Fruit fly (Drosophila melanogaster) whole organism, prepupa: ENCODE results near the gene obst-B.
A peak's percentile ranks its signal among the peaks of the same experiment; 100 is the strongest.

ENCODE experiments used
- CG10631 ChIP-seq: fragments of 200-800 bp; sonication (Bioruptor generic); optimal IDR thresholded peaks from 2 replicates; lab custom pipeline; 2016; ENCODE audit warnings: missing biosample characterization, missing genetic modification characterization
- CG10669 ChIP-seq: fragments of 200-800 bp; sonication (Bioruptor generic); optimal IDR thresholded peaks from 3 replicates; lab custom pipeline; 2018; ENCODE audit warnings: missing biosample characterization, mild to moderate bottlenecking, missing genetic modification characterization, moderate library complexity
- CG11294 ChIP-seq: fragments of 200-800 bp; sonication (Bioruptor generic); IDR thresholded peaks from 2 replicates; pipeline ENCODE4 v1.3.6; 2022; ENCODE audit warnings: missing biosample characterization, missing genetic modification characterization
- CG11762 ChIP-seq: fragments of 200-800 bp; sonication (Bioruptor generic); optimal IDR thresholded peaks from 3 replicates; lab custom pipeline; 2016; ENCODE audit warnings: missing biosample characterization, missing genetic modification characterization; ENCODE audit not compliant: insufficient read depth
- CG11902 ChIP-seq: fragments of 200-800 bp; sonication (Bioruptor generic); optimal IDR thresholded peaks from 3 replicates; lab custom pipeline; 2016; ENCODE audit warnings: missing biosample characterization, missing genetic modification characterization
- CG15336 ChIP-seq: fragments of 200-800 bp; sonication (Bioruptor generic); IDR thresholded peaks from 2 replicates; pipeline ENCODE4 v1.3.6; 2022; ENCODE audit warnings: missing biosample characterization, missing genetic modification characterization
- CG1621 ChIP-seq: fragments of 200-800 bp; sonication (Bioruptor generic); optimal IDR thresholded peaks from 3 replicates; lab custom pipeline; 2018; ENCODE audit warnings: missing biosample characterization, mild to moderate bottlenecking, missing genetic modification characterization
- CG3032 ChIP-seq: fragments of 200-800 bp; optimal IDR thresholded peaks from 2 replicates; lab custom pipeline; 2019; ENCODE audit warnings: missing biosample characterization, mild to moderate bottlenecking, missing genetic modification characterization, moderate library complexity
- CG31627 ChIP-seq: fragments of 200-800 bp; sonication (Bioruptor generic); optimal IDR thresholded peaks from 3 replicates; lab custom pipeline; 2016; ENCODE audit warnings: missing biosample characterization, missing genetic modification characterization
- CG32006 ChIP-seq: fragments of 200-800 bp; sonication (Bioruptor generic); optimal IDR thresholded peaks from 3 replicates; lab custom pipeline; 2017; ENCODE audit warnings: missing biosample characterization, mild to moderate bottlenecking, missing genetic modification characterization
- CG34406 ChIP-seq: fragments of 200-800 bp; sonication (Bioruptor generic); optimal IDR thresholded peaks from 3 replicates; lab custom pipeline; 2016; ENCODE audit warnings: missing biosample characterization, missing genetic modification characterization
- CG3919 ChIP-seq: fragments of 200-800 bp; sonication (Bioruptor generic); optimal IDR thresholded peaks from 3 replicates; lab custom pipeline; 2016; ENCODE audit warnings: missing biosample characterization, missing genetic modification characterization
- CG4318 ChIP-seq: fragments of 200-800 bp; sonication (Bioruptor generic); optimal IDR thresholded peaks from 3 replicates; lab custom pipeline; 2017; ENCODE audit warnings: missing biosample characterization, mild to moderate bottlenecking, missing genetic modification characterization
- CG6163 ChIP-seq: fragments of 200-800 bp; sonication (Bioruptor generic); IDR thresholded peaks from 3 replicates; pipeline ENCODE4 v1.3.6; 2022; ENCODE audit warnings: missing biosample characterization, missing genetic modification characterization
- CG6276 ChIP-seq: fragments of 200-800 bp; sonication (Bioruptor generic); optimal IDR thresholded peaks from 2 replicates; lab custom pipeline; 2017; ENCODE audit warnings: missing biosample characterization, mild to moderate bottlenecking, missing genetic modification characterization
- CG6792 ChIP-seq: fragments of 200-800 bp; sonication (Bioruptor generic); optimal IDR thresholded peaks from 3 replicates; lab custom pipeline; 2016; ENCODE audit warnings: missing biosample characterization, missing genetic modification characterization
- CG6808 ChIP-seq: fragments of 200-800 bp; sonication (Bioruptor generic); optimal IDR thresholded peaks from 3 replicates; lab custom pipeline; 2017; ENCODE audit warnings: missing biosample characterization, missing genetic modification characterization, mild to moderate bottlenecking, moderate library complexity, missing genetic modification reagents
- CG6854 ChIP-seq: fragments of 200-800 bp; sonication (Bioruptor generic); optimal IDR thresholded peaks from 2 replicates; lab custom pipeline; 2017; ENCODE audit warnings: missing biosample characterization, mild to moderate bottlenecking, missing genetic modification characterization
- CG7368 ChIP-seq: fragments of 200-800 bp; sonication (Bioruptor generic); optimal IDR thresholded peaks from 3 replicates; lab custom pipeline; 2016; ENCODE audit warnings: missing biosample characterization, missing genetic modification characterization
- CG8319 ChIP-seq: fragments of 200-800 bp; sonication (Bioruptor generic); optimal IDR thresholded peaks from 3 replicates; lab custom pipeline; 2016; ENCODE audit warnings: missing biosample characterization, missing genetic modification characterization
- CG8632 ChIP-seq: fragments of 200-800 bp; sonication (Bioruptor generic); optimal IDR thresholded peaks from 3 replicates; lab custom pipeline; 2016; ENCODE audit warnings: missing biosample characterization, missing genetic modification characterization
- CG9139 ChIP-seq: fragments of 200-800 bp; sonication (Bioruptor generic); optimal IDR thresholded peaks from 3 replicates; lab custom pipeline; 2017; ENCODE audit warnings: missing biosample characterization, mild to moderate bottlenecking, missing genetic modification characterization
- Eip78C ChIP-seq: fragments of 200-800 bp; sonication (Bioruptor generic); peaks from one replicate; lab custom pipeline; 2016; ENCODE audit warnings: missing biosample characterization, missing genetic modification characterization
- Ets21C ChIP-seq: fragments of 200-800 bp; sonication (Bioruptor generic); optimal IDR thresholded peaks from 3 replicates; lab custom pipeline; 2016; ENCODE audit warnings: missing biosample characterization, missing genetic modification characterization
- Ets96B ChIP-seq: fragments of 200-800 bp; optimal IDR thresholded peaks from 2 replicates; lab custom pipeline; 2019; ENCODE audit warnings: missing biosample characterization, mild to moderate bottlenecking, missing genetic modification characterization, moderate library complexity
- Gug ChIP-seq: fragments of 200-800 bp; sonication (Bioruptor generic); IDR thresholded peaks from 2 replicates; pipeline ENCODE4 v1.3.6; 2022; ENCODE audit warnings: missing biosample characterization, missing genetic modification characterization
- Hr38 ChIP-seq: sonication (Bioruptor generic); optimal IDR thresholded peaks from 2 replicates; lab custom pipeline; 2016; ENCODE audit warnings: missing biosample characterization, missing genetic modification characterization
- Hr39 ChIP-seq: fragments of 200-800 bp; sonication (Bioruptor generic); optimal IDR thresholded peaks from 2 replicates; lab custom pipeline; 2016; ENCODE audit warnings: missing biosample characterization, missing genetic modification characterization
- Hr4 ChIP-seq: fragments of 200-800 bp; sonication (Bioruptor generic); optimal IDR thresholded peaks from 3 replicates; lab custom pipeline; 2016; ENCODE audit warnings: missing biosample characterization, missing genetic modification characterization
- Met ChIP-seq: fragments of 200-800 bp; sonication (Bioruptor generic); optimal IDR thresholded peaks from 3 replicates; lab custom pipeline; 2016; ENCODE audit warnings: missing biosample characterization, missing genetic modification characterization
- OdsH ChIP-seq: fragments of 200-800 bp; sonication (Bioruptor generic); optimal IDR thresholded peaks from 3 replicates; lab custom pipeline; 2016; ENCODE audit warnings: missing biosample characterization, missing genetic modification characterization
- Smox ChIP-seq: fragments of 200-800 bp; sonication (Bioruptor generic); optimal IDR thresholded peaks from 3 replicates; lab custom pipeline; 2016; ENCODE audit warnings: missing biosample characterization, missing genetic modification characterization
- Sox102F ChIP-seq: fragments of 200-800 bp; sonication (Bioruptor generic); optimal IDR thresholded peaks from 2 replicates; lab custom pipeline; 2016; ENCODE audit warnings: missing biosample characterization, mild to moderate bottlenecking, missing genetic modification characterization
- Sox14 ChIP-seq: fragments of 200-800 bp; sonication (Bioruptor generic); optimal IDR thresholded peaks from 3 replicates; lab custom pipeline; 2016; ENCODE audit warnings: missing biosample characterization, missing genetic modification characterization
- Sox15 ChIP-seq: fragments of 200-800 bp; sonication (Bioruptor generic); optimal IDR thresholded peaks from 3 replicates; lab custom pipeline; 2016; ENCODE audit warnings: missing biosample characterization, missing genetic modification characterization
- achi ChIP-seq: fragments of 200-800 bp; sonication (Bioruptor generic); optimal IDR thresholded peaks from 3 replicates; lab custom pipeline; 2016; ENCODE audit warnings: missing biosample characterization, missing genetic modification characterization
- cyc ChIP-seq: fragments of 200-800 bp; sonication (Bioruptor generic); optimal IDR thresholded peaks from 3 replicates; lab custom pipeline; 2016; ENCODE audit warnings: missing biosample characterization, missing genetic modification characterization
- dac ChIP-seq: fragments of 200-800 bp; sonication (Bioruptor generic); optimal IDR thresholded peaks from 2 replicates; lab custom pipeline; 2017; ENCODE audit warnings: missing biosample characterization, mild to moderate bottlenecking, missing genetic modification characterization
- dsx ChIP-seq: fragments of 200-800 bp; optimal IDR thresholded peaks from 3 replicates; lab custom pipeline; 2019; ENCODE audit warnings: missing biosample characterization, mild to moderate bottlenecking, missing genetic modification characterization, moderate library complexity; ENCODE audit not compliant: poor library complexity, severe bottlenecking
- eg ChIP-seq: fragments of 200-800 bp; sonication (Bioruptor generic); IDR thresholded peaks from 3 replicates; pipeline ENCODE4 v1.3.6; 2022; ENCODE audit warnings: missing biosample characterization, missing genetic modification characterization
- esn ChIP-seq: fragments of 200-800 bp; sonication (Bioruptor generic); optimal IDR thresholded peaks from 2 replicates; lab custom pipeline; 2016; ENCODE audit warnings: missing biosample characterization, mild to moderate bottlenecking, missing genetic modification characterization, moderate library complexity
- fd59A ChIP-seq: fragments of 200-800 bp; sonication (Bioruptor generic); optimal IDR thresholded peaks from 2 replicates; lab custom pipeline; 2017; ENCODE audit warnings: missing biosample characterization, mild to moderate bottlenecking, missing genetic modification characterization, missing genetic modification reagents
- fd85E ChIP-seq: fragments of 200-800 bp; sonication (Bioruptor generic); optimal IDR thresholded peaks from 3 replicates; lab custom pipeline; 2016; ENCODE audit warnings: missing biosample characterization, missing genetic modification characterization
- fkh ChIP-seq: fragments of 200-800 bp; sonication (Bioruptor generic); optimal IDR thresholded peaks from 3 replicates; lab custom pipeline; 2017; ENCODE audit warnings: missing biosample characterization, mild to moderate bottlenecking, missing genetic modification characterization, moderate library complexity
- lz ChIP-seq: fragments of 200-800 bp; sonication (Bioruptor generic); optimal IDR thresholded peaks from 3 replicates; lab custom pipeline; 2016; ENCODE audit warnings: missing biosample characterization, missing genetic modification characterization
- net ChIP-seq: fragments of 200-800 bp; sonication (Bioruptor generic); optimal IDR thresholded peaks from 3 replicates; lab custom pipeline; 2016; ENCODE audit warnings: missing biosample characterization, missing genetic modification characterization
- pdm3 ChIP-seq: fragments of 200-800 bp; sonication (Bioruptor generic); optimal IDR thresholded peaks from 3 replicates; lab custom pipeline; 2016; ENCODE audit warnings: missing biosample characterization, missing genetic modification characterization
- salr ChIP-seq, 2 experiments: fragments of 200-800 bp; sonication (Bioruptor generic); optimal IDR thresholded peaks; 3 replicates each; lab custom pipeline; 2016 to 2018; ENCODE audit warnings: missing biosample characterization in 2 of 2, missing genetic modification characterization in 2 of 2, mild to moderate bottlenecking in 1 of 2
- svp ChIP-seq: fragments of 200-800 bp; sonication (Bioruptor generic); peaks from one replicate; lab custom pipeline; 2016; ENCODE audit warnings: missing biosample characterization, missing genetic modification characterization
- topi ChIP-seq: fragments of 200-800 bp; sonication (Bioruptor generic); optimal IDR thresholded peaks from 3 replicates; lab custom pipeline; 2016; ENCODE audit warnings: missing biosample characterization, missing genetic modification characterization
- vri ChIP-seq: fragments of 200-800 bp; sonication (Bioruptor generic); optimal IDR thresholded peaks from 3 replicates; lab custom pipeline; 2016; ENCODE audit warnings: missing biosample characterization, mild to moderate bottlenecking, missing genetic modification characterization

The obst-B gene

dm6 chr2L:10033410-10033809, 920 bp downstream of the obst-B start:
- no peak for TF ChIP-seq CG31627 (GFP tag; lab: Kevin White, UChicago)
- no peak for TF ChIP-seq Gug
- TF ChIP-seq CG11902, result no peak
- no peak for TF ChIP-seq dac (GFP tag; lab: Kevin White, UChicago)
- peak; percentile 46; the same call in 2 of the 3 replicates for TF ChIP-seq eg (GFP tag; lab: Robert Waterston, UW)
- TF ChIP-seq fkh (GFP tag; lab: Kevin White, UChicago), result no peak
- no peak for TF ChIP-seq CG10631
- TF ChIP-seq Hr38 (GFP tag; lab: Kevin White, UChicago), result no peak
- peak; percentile 46 for TF ChIP-seq CG32006 (GFP tag; lab: Kevin White, UChicago)
- no peak for TF ChIP-seq fd59A (GFP tag; lab: Kevin White, UChicago)
- TF ChIP-seq CG3919, result no peak
- no peak for TF ChIP-seq achi
- TF ChIP-seq CG6276, result no peak
- TF ChIP-seq vri (GFP tag; lab: Kevin White, UChicago), result no peak
- no peak for TF ChIP-seq Met
- TF ChIP-seq Ets21C (GFP tag; lab: Kevin White, UChicago), result no peak
- TF ChIP-seq salr (GFP tag; optimal IDR thresholded peaks at IDR 0.05; lab: Kevin White, UChicago), result no peak
- no peak for TF ChIP-seq esn
- peak; percentile 17 for TF ChIP-seq pdm3
- TF ChIP-seq CG4318 (GFP tag; lab: Kevin White, UChicago), result peak; percentile 12
- TF ChIP-seq CG3032 (tag; lab: Kevin White, UChicago), result no peak
- no peak for TF ChIP-seq CG6854 (GFP tag; lab: Kevin White, UChicago)
- TF ChIP-seq CG34406 (GFP tag; lab: Kevin White, UChicago), result no peak
- TF ChIP-seq fd85E (GFP tag; lab: Kevin White, UChicago), result no peak
- no peak for TF ChIP-seq Sox102F (GFP tag; lab: Kevin White, UChicago)
- TF ChIP-seq Sox15 (GFP tag; lab: Kevin White, UChicago), result no peak
- no peak for TF ChIP-seq CG8319
- no peak for TF ChIP-seq CG1621 (tag; lab: Kevin White, UChicago)
- peak; percentile 42; the same call in 1 of the 2 replicates for TF ChIP-seq CG15336 (GFP tag; lab: Robert Waterston, UW)
- peak; percentile 37 for TF ChIP-seq svp (GFP tag; lab: Kevin White, UChicago)
- TF ChIP-seq OdsH, result peak; percentile 19
- TF ChIP-seq Sox14 (GFP tag; lab: Kevin White, UChicago), result peak; percentile 12
- TF ChIP-seq cyc (GFP tag; lab: Kevin White, UChicago), result no peak
- no peak for TF ChIP-seq CG8632 (GFP tag; lab: Kevin White, UChicago)
- peak; percentile 13 for TF ChIP-seq CG10669
- TF ChIP-seq net (GFP tag; lab: Kevin White, UChicago), result peak; percentile 7
- no peak for TF ChIP-seq Hr39 (GFP tag; lab: Kevin White, UChicago)
- no peak for TF ChIP-seq Eip78C (GFP tag; lab: Kevin White, UChicago)
- TF ChIP-seq CG11294 (GFP tag; lab: Robert Waterston, UW), result peak; percentile 43; the same call in 1 of the 2 replicates
- no peak for TF ChIP-seq Smox
- no peak for TF ChIP-seq CG7368 (GFP tag; lab: Kevin White, UChicago)
- TF ChIP-seq, all 60 proteins: peak for 11

dm6 chr2L:10035786-10036364, 3.4 kb downstream of the obst-B start:
- no peak for TF ChIP-seq Sox15 (GFP tag; lab: Kevin White, UChicago)
- peak; percentile 16 for TF ChIP-seq vri (GFP tag; lab: Kevin White, UChicago)
- TF ChIP-seq CG6808 (GFP tag; lab: Kevin White, UChicago), result peak; percentile 27
- TF ChIP-seq Ets96B, result peak; percentile 6
- no peak for TF ChIP-seq CG9139 (GFP tag; lab: Kevin White, UChicago)
- TF ChIP-seq CG6163, result peak; percentile 46; the same call in 1 of the 3 replicates
- TF ChIP-seq CG34406 (GFP tag; lab: Kevin White, UChicago), result peak; percentile 37
- TF ChIP-seq Hr4, result peak; percentile 63
- no peak for TF ChIP-seq topi (GFP tag; lab: Kevin White, UChicago)
- peak; percentile 17 for TF ChIP-seq CG6792 (GFP tag; lab: Kevin White, UChicago)
- TF ChIP-seq esn, result no peak
- TF ChIP-seq dsx (GFP tag; lab: Kevin White, UChicago), result no peak
- no peak for TF ChIP-seq Gug
- TF ChIP-seq OdsH, result peak; percentile 48
- 0 out of 2 replicates have a peak, but pooled peaks have one; percentile 55 for TF ChIP-seq CG15336 (GFP tag; lab: Robert Waterston, UW)
- TF ChIP-seq fkh (GFP tag; lab: Kevin White, UChicago), result no peak
- TF ChIP-seq Hr38 (GFP tag; lab: Kevin White, UChicago), result no peak
- peak; percentile 11 for TF ChIP-seq svp (GFP tag; lab: Kevin White, UChicago)
- TF ChIP-seq lz (GFP tag; lab: Kevin White, UChicago), result no peak
- peak; percentile 56 for TF ChIP-seq net (GFP tag; lab: Kevin White, UChicago)
- TF ChIP-seq CG11762 (GFP tag; lab: Kevin White, UChicago), result no peak
- TF ChIP-seq Sox102F (GFP tag; lab: Kevin White, UChicago), result no peak
- TF ChIP-seq CG4318 (GFP tag; lab: Kevin White, UChicago), result peak; percentile 4
